Worm (Caenorhabditis elegans): ENCODE data around the gene try-4.

ce11 chrV:20815842-20816241 lies 45.1 kb downstream of the try-4 start, which contains the start of gene sshk-1:
- no peak for TF ChIP-seq lin-32 (GFP tag; optimal IDR thresholded peaks at IDR 0.05)
- no peak for TF ChIP-seq mep-1 (tag; optimal IDR thresholded peaks at IDR 0.05)
- no peak for TF ChIP-seq nhr-237 (tag; optimal IDR thresholded peaks at IDR 0.05)
- TF ChIP-seq lin-13 (tag; optimal IDR thresholded peaks at IDR 0.05): no peak
- no peak for TF ChIP-seq flh-1 (GFP tag; optimal IDR thresholded peaks at IDR 0.05)
- no peak for TF ChIP-seq ces-1 (GFP tag; optimal IDR thresholded peaks at IDR 0.05)
- no peak for TF ChIP-seq elt-3 (tag; optimal IDR thresholded peaks at IDR 0.05)
- TF ChIP-seq ham-2 (GFP tag; optimal IDR thresholded peaks at IDR 0.05): no peak
- TF ChIP-seq unc-62 (GFP tag; optimal IDR thresholded peaks at IDR 0.05): no peak
- no peak for TF ChIP-seq nhr-12 (tag; optimal IDR thresholded peaks at IDR 0.05)
